Worm (Caenorhabditis elegans) whole organism, young adult: ENCODE data around the gene nhr-103.

Source experiments
- C06A6.2 ChIP-seq: fragments of 200-800 bp; sonication (Bioruptor generic); conservative IDR thresholded peaks from 2 replicates; pipeline ENCODE4 v1.3.6; 2022; ENCODE audit warnings: missing genetic modification characterization, missing compliant biosample characterization
- D2030.7 ChIP-seq: fragments of 200-800 bp; sonication (Bioruptor generic); IDR thresholded peaks from 2 replicates; pipeline ENCODE4 v1.3.6; 2022; ENCODE audit warnings: missing genetic modification reagents, missing genetic modification characterization, missing compliant biosample characterization
- F33H1.4 ChIP-seq: fragments of 200-800 bp; sonication (Bioruptor generic); IDR thresholded peaks from 2 replicates; pipeline ENCODE4 v1.3.6; 2022; ENCODE audit warnings: missing genetic modification reagents, missing genetic modification characterization, missing compliant biosample characterization
- F49E8.2 ChIP-seq: sonication (generic microtip); optimal IDR thresholded peaks from 3 replicates; lab custom pipeline; 2017; ENCODE audit warnings: missing genetic modification characterization, mild to moderate bottlenecking, missing compliant biosample characterization, antibody characterized with exemption, moderate library complexity; ENCODE audit not compliant: insufficient read depth
- ZK185.1 ChIP-seq: sonication (generic microtip); optimal IDR thresholded peaks from 2 replicates; lab custom pipeline; 2016; ENCODE audit warnings: mild to moderate bottlenecking, missing genetic modification characterization, missing compliant biosample characterization; ENCODE audit not compliant: poor library complexity, severe bottlenecking
- bed-2 ChIP-seq: fragments of 200-800 bp; sonication (Bioruptor generic); IDR thresholded peaks from 2 replicates; pipeline ENCODE4 v1.3.6; 2022; ENCODE audit warnings: missing genetic modification reagents, missing genetic modification characterization, missing compliant biosample characterization
- ceh-100 ChIP-seq: fragments of 200-800 bp; sonication (Bioruptor generic); IDR thresholded peaks from 2 replicates; pipeline ENCODE4 v1.3.6; 2022; ENCODE audit warnings: missing genetic modification reagents, missing genetic modification characterization, missing compliant biosample characterization
- chd-7 ChIP-seq: sonication (generic microtip); optimal IDR thresholded peaks from 2 replicates; lab custom pipeline; 2016; ENCODE audit warnings: mild to moderate bottlenecking, missing genetic modification characterization, moderate library complexity, missing compliant biosample characterization
- dpl-1 ChIP-seq: fragments of 150-350 bp; optimal IDR thresholded peaks from 2 replicates; lab custom pipeline; 2014; ENCODE audit warnings: missing biosample characterization, missing genetic modification reagents, missing genetic modification characterization
- lsy-27 ChIP-seq: sonication (generic microtip); optimal IDR thresholded peaks from 2 replicates; lab custom pipeline; 2017; ENCODE audit warnings: missing genetic modification characterization, mild to moderate bottlenecking, missing compliant biosample characterization, antibody characterized with exemption, missing genotype, borderline replicate concordance; ENCODE audit not compliant: insufficient read depth
- pha-4 ChIP-seq: fragments of 150-350 bp; sonication (generic microtip); optimal IDR thresholded peaks from 2 replicates; lab custom pipeline; 2014; ENCODE audit warnings: missing biosample characterization, missing genetic modification reagents, missing genetic modification characterization

ce11 chrV:2200402-2200801 lies 24.8 kb upstream of the nhr-103 start:
- TF ChIP-seq ceh-100 (GFP tag; lab: Robert Waterston, UW) = no peak
- TF ChIP-seq bed-2 (GFP tag; lab: Robert Waterston, UW) = no peak
- no peak for TF ChIP-seq chd-7 (tag; lab: Kevin White, UChicago)
- TF ChIP-seq F49E8.2 = no peak
- no peak for TF ChIP-seq ZK185.1 (tag; lab: Kevin White, UChicago)
- TF ChIP-seq dpl-1 (GFP tag; lab: Kevin White, UChicago) = no peak
- TF ChIP-seq pha-4 (tag; lab: Kevin White, UChicago) = no peak
- TF ChIP-seq lsy-27 (tag; lab: Kevin White, UChicago) = no peak
- no peak for TF ChIP-seq D2030.7
- TF ChIP-seq F33H1.4 = no peak
- no peak for TF ChIP-seq C06A6.2 (GFP tag; lab: Robert Waterston, UW)
